Fruit fly (Drosophila melanogaster): ENCODE measurements around the gene CG11857.

CG11857 gene

DNA sequence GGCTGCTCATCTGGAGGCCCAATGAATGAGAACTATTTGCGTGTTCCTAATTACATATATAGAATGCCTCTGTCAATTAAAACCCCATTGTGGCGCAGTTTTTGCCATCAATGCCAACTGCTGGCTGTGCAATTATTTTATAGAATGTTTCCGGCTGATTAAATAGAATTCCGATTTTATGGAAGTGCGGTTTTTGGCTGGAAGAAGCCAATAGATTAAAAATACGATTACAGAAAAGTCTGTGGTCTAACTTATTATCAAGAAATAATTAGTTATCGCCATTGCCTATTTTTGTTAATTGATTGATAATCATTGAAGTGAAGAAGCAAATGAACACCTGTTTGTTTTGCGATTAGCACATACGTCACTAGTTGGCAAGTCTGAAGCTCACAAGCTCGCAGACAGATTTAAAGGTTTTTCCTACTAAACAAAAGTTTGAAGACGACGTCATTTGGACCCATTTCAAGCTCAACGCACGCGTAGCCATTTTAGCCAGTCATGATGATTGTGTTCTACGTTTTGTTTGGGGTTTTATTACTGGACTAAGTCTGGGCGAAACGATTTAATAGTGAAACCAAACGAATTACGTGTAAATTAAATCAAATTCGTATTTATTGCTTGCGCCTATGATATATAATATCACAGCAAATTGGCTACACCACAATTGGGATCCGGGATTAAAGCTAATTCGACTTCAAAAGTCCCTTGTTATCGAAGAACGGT lies 47.3 kb downstream of the CG11857 start:
- TF ChIP-seq GATAd (GFP tag; optimal IDR thresholded peaks at IDR 0.05) (no peak), sage (GFP tag; optimal IDR thresholded peaks at IDR 0.05) (no peak), Dfd (GFP tag; optimal IDR thresholded peaks at IDR 0.05) (no peak), Sp1 (GFP tag; optimal IDR thresholded peaks at IDR 0.05) (no peak), Dif (GFP tag; optimal IDR thresholded peaks at IDR 0.05; ENCODE audit: partially characterized antibody) (no peak), Rel (GFP tag; optimal IDR thresholded peaks at IDR 0.05) (no peak), Rel (tag; optimal IDR thresholded peaks at IDR 0.05) (peak; percentile 1), dl (GFP tag; optimal IDR thresholded peaks at IDR 0.05; ENCODE audit: insufficient read depth in 1 of 2, partially characterized antibody in 2 of 2) (no peak)

DNA sequence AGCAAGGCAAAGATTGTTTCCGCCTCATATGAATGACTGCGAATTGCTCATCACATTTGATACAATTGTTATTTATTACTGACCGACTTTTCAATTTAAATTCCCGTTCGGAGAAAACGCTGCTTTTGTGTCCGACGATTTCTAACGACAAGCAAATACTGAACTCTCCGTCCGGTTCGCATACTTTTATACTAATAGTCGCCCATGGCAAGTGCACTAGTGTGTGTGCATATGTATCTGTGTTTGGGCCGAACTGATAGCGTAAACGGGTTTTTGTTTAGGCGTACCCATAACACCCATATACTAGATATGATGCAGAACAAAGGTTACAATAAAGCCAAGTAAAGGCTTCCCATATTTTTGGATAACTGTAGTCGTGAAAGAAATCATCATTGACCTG lies 49.5 kb downstream of the CG11857 start, which contains the start of gene CG10550:
TSS of gene CG10550 (minus strand) at position 164 of the 400 bp plus-strand sequence.
- no peak for TF ChIP-seq rgr (GFP tag; optimal IDR thresholded peaks at IDR 0.05)
- TF ChIP-seq Hnf4 (GFP tag; optimal IDR thresholded peaks at IDR 0.05), result peak; percentile 0

DNA sequence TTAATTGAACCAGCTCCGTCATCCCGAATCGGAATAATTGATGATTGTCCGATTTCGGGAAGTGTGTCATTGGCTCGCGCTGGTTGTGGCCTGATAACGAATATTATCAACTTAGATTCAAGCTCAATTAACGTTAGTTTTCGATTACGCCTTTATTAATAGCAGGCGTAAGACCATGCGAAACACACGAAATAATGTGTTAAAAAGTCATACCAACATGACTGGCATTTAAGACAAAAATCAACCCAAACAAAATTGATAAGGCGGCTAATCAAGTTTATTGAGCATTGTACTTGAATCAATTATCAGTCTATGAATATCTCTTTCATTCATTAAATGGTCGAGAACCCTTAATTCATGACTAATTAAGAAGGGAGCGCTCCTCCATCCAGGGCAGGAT lies 50.5 kb downstream of the CG11857 start:
- no peak for TF ChIP-seq jim (GFP tag; optimal IDR thresholded peaks at IDR 0.05)
- no peak for TF ChIP-seq dmrt93B (GFP tag; optimal IDR thresholded peaks at IDR 0.05)
- TF ChIP-seq psq (GFP tag; optimal IDR thresholded peaks at IDR 0.05), result no peak
- TF ChIP-seq tai (GFP tag; optimal IDR thresholded peaks at IDR 0.05), result no peak
- no peak for TF ChIP-seq CG9705 (GFP tag; optimal IDR thresholded peaks at IDR 0.05)
- TF ChIP-seq woc (GFP tag; optimal IDR thresholded peaks at IDR 0.05), result no peak
- TF ChIP-seq lola (GFP tag; optimal IDR thresholded peaks at IDR 0.05), result no peak

Measured in whole organism, wandering third instar larva.